Worm (Caenorhabditis elegans): ENCODE measurements around the gene nhr-134.

The nhr-134 gene

DNA sequence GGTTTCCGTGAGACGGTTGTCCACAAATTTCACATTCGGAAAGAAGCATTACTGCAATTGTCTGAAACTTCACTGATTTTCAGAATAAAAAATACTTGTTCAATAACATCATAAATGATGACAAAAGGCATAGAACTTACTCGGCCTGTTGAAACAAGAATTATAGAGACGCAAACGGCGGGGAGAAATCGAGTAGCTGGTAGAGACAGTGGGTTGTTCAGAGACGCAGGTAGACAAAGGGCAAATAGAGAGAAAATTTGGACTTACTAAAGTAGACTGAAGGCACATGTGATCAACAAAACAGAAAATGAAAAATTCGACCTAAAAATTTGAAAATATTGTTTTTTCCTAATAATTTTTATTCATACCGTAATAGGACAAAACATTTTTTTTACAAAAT, 28.7 kb downstream of the nhr-134 start, which contains the start of gene nhr-182 (continued):
- TF ChIP-seq Y116A8C.19 (tag; optimal IDR thresholded peaks at IDR 0.05; ENCODE audit: borderline replicate concordance) (no peak), ces-1 (GFP tag; optimal IDR thresholded peaks at IDR 0.05) (no peak), egl-13 (tag; optimal IDR thresholded peaks at IDR 0.05) (no peak), ets-5 (GFP tag; IDR thresholded peaks at IDR 0.05) (no peak)

DNA sequence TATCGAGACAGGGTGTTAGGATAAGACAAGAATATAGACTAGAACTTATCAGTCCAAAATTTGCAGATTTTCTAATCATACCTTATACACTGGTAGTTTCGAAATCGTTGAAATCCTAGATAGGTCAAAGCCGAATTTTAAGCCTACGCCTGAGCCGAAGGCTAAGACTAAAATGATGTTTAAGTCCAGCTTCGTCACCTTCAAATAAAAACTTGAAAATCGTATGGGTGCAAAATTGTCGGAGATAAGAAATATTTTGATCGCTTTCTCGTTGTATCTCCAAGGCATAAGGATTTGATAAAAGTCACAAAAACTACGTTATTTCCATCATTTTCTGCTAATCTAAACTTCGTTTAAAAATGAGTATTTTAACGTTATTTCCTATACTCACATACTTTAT, 29.6 kb downstream of the nhr-134 start, which contains the start of gene F41B5.12:
Gene F41B5.12 (plus strand): TSS at position 301 of the 400 bp plus-strand sequence.
- no peak for TF ChIP-seq vab-15 (tag; optimal IDR thresholded peaks at IDR 0.05)
- TF ChIP-seq fkh-10 (GFP tag; optimal IDR thresholded peaks at IDR 0.05): no peak
- no peak for TF ChIP-seq lin-35 (GFP tag; optimal IDR thresholded peaks at IDR 0.05)
- TF ChIP-seq mdl-1 (tag; optimal IDR thresholded peaks at IDR 0.05): no peak
- TF ChIP-seq mab-9 (GFP tag; IDR thresholded peaks at IDR 0.05): no peak
- no peak for TF ChIP-seq ceh-63 (GFP tag; optimal IDR thresholded peaks at IDR 0.05)
- no peak for TF ChIP-seq unc-130 (tag; optimal IDR thresholded peaks at IDR 0.05)
- no peak for TF ChIP-seq nhr-85 (tag)
- TF ChIP-seq ets-5 (GFP tag; IDR thresholded peaks at IDR 0.05): no peak
- no peak for TF ChIP-seq tlp-1 (tag; optimal IDR thresholded peaks at IDR 0.05)
- no peak for TF ChIP-seq alr-1 (tag; optimal IDR thresholded peaks at IDR 0.05; ENCODE audit: borderline replicate concordance)
- TF ChIP-seq pag-3 (tag; optimal IDR thresholded peaks at IDR 0.05; ENCODE audit: borderline replicate concordance, insufficient read depth): no peak
- TF ChIP-seq unc-98 (GFP tag; IDR thresholded peaks at IDR 0.05): no peak
- no peak for TF ChIP-seq egl-13 (tag; optimal IDR thresholded peaks at IDR 0.05)
- no peak for TF ChIP-seq unc-86 (tag; optimal IDR thresholded peaks at IDR 0.05)
- no peak for TF ChIP-seq C16A3.4 (tag; optimal IDR thresholded peaks at IDR 0.05)
- TF ChIP-seq pqm-1 (tag; optimal IDR thresholded peaks at IDR 0.05): no peak
- no peak for TF ChIP-seq xbp-1 (tag; optimal IDR thresholded peaks at IDR 0.05)

DNA sequence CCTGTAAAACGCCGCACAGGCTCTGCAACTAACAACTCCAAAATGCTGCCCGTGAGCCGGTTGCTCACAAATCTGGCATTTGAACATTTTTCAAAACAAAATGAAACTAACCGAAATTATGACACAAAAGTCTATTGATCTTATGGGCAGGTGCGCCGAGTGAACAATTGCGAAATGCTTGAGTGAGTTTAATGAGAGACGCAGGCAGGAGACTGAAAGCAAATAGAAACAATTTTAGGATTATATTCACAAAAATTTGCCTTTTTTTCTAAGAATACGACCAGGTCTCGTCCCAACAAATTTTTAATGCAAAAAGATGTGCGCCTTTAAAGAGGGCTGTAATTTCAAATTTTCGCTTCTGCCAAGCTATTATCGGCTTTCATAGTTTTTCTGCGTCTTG, 33.4 kb downstream of the nhr-134 start, which contains the start of gene nhr-183:
Gene nhr-183 (minus strand): TSS at position 180 of the 400 bp plus-strand sequence.
- no peak for TF ChIP-seq nhr-90 (tag; optimal IDR thresholded peaks at IDR 0.05; ENCODE audit: poor library complexity)
- TF ChIP-seq lin-35 (GFP tag; optimal IDR thresholded peaks at IDR 0.05): peak in 1 of 2 experiments; percentile 19
- TF ChIP-seq fkh-8 (tag; optimal IDR thresholded peaks at IDR 0.05): peak; percentile 10
- TF ChIP-seq skn-1 (tag; optimal IDR thresholded peaks at IDR 0.05): peak; percentile 46
- TF ChIP-seq F16B12.6 (tag; optimal IDR thresholded peaks at IDR 0.05): no peak
- no peak for TF ChIP-seq grh-1 (GFP tag; IDR thresholded peaks at IDR 0.05)
- no peak for TF ChIP-seq C04F5.9 (tag; optimal IDR thresholded peaks at IDR 0.05)
- no peak for TF ChIP-seq efl-1 (optimal IDR thresholded peaks at IDR 0.05)
- TF ChIP-seq efl-1 (GFP tag; optimal IDR thresholded peaks at IDR 0.05 in 1 of 2): peak in 1 of 2 experiments; percentile 37
- TF ChIP-seq C16A3.4 (tag; optimal IDR thresholded peaks at IDR 0.05): no peak

DNA sequence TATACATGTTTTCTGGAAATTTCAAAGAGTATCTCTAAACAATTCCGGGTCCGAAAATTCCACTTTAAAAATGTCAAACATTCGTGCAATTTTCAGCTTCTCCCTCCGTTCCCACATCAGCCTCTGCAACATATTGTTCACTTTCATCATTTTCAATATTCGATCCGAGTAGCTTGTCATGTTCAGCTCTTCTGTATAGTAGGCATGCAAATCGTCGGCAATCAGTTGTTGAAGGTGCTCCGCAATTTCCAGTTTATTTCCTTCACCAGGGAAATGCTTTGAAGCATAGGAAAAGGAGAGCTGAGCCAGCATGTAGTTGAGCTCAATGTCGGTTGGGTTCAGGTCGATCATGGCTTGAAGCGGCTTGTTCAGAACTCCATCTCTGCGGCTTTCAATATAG, 33.9 kb downstream of the nhr-134 start:
- TF ChIP-seq C04F5.9 (tag; optimal IDR thresholded peaks at IDR 0.05) (no peak), efl-1 (optimal IDR thresholded peaks at IDR 0.05) (no peak), efl-1 (GFP tag; optimal IDR thresholded peaks at IDR 0.05 in 1 of 2) (peak in 1 of 2 experiments; percentile 88)

DNA sequence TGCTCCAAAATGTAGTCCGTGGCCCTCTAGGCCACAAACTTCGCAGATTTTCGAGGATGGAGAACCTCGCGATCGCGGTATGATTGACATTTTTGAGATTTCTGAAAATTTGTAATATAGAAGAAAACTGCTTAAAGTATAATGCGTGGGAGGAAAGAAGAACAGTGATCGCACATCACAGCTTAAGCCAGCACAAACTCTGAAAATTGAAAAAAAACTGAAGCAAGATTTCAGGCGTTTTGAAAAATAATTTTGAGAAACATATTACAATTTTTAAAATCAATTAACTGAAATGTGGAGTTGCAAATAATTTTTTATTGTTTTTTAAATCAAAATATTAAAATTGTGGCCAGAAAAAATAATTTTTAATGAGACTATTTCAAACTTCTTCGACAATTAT, 35.9 kb downstream of the nhr-134 start, which contains the start of gene nhr-275:
Gene nhr-275 (minus strand): TSS at position 101 of the 400 bp plus-strand sequence.
- TF ChIP-seq tbx-2 (tag; optimal IDR thresholded peaks at IDR 0.05) (no peak), egl-13 (tag; optimal IDR thresholded peaks at IDR 0.05) (no peak), blmp-1 (tag; optimal IDR thresholded peaks at IDR 0.05) (no peak), lin-13 (GFP tag; optimal IDR thresholded peaks at IDR 0.05) (no peak), rnt-1 (tag; optimal IDR thresholded peaks at IDR 0.05) (no peak)

DNA sequence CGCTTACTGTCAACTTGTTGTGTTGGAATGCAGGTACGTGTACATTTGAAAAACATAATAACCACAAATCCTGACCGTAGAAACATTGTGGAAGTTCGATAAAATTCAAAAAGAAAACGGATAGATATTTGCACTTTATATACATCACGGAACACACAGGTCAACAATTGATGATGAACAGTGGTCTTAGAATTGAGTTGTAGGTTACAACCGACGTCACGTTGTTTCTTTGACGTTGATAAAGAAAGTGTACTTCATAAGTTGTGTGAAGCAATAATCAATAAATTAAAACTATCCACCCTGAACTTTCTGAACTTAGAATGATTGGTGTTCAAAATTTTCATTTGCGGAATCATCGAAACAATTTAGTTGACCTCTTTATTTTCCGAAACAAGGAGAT, 40.7 kb downstream of the nhr-134 start, which contains the start of gene Y5H2A.1:
Gene Y5H2A.1 (minus strand): TSS at position 101 of the 400 bp plus-strand sequence.
- TF ChIP-seq tbx-2 (tag; optimal IDR thresholded peaks at IDR 0.05) (no peak), dpl-1 (GFP tag; optimal IDR thresholded peaks at IDR 0.05) (no peak), lir-3 (tag; optimal IDR thresholded peaks at IDR 0.05; ENCODE audit: poor library complexity) (no peak)
